Fruit fly (Drosophila melanogaster) whole organism, pupa: Measurements from ENCODE around the gene Ho.

Source experiments
- CG10348 ChIP-seq: fragments of 200-800 bp; sonication (Bioruptor generic); IDR thresholded peaks from 2 replicates; pipeline ENCODE4 v1.3.6; 2022; ENCODE audit warnings: missing biosample characterization, missing genetic modification characterization
- CG12605 ChIP-seq: fragments of 200-800 bp; sonication (Bioruptor generic); IDR thresholded peaks from 2 replicates; pipeline ENCODE4 v1.3.6; 2022; ENCODE audit warnings: missing biosample characterization, missing genetic modification characterization
- CG13204 ChIP-seq: fragments of 200-800 bp; sonication (Bioruptor generic); optimal IDR thresholded peaks from 2 replicates; lab custom pipeline; 2018; ENCODE audit warnings: missing biosample characterization, mild to moderate bottlenecking, missing genetic modification characterization, moderate library complexity
- CG14655 ChIP-seq: fragments of 200-800 bp; sonication (Bioruptor generic); optimal IDR thresholded peaks from 3 replicates; lab custom pipeline; 2017; ENCODE audit warnings: mild to moderate bottlenecking, missing biosample characterization, missing genetic modification reagents, missing genetic modification characterization
- CG15710 ChIP-seq: fragments of 200-800 bp; sonication (Bioruptor generic); optimal IDR thresholded peaks from 2 replicates; lab custom pipeline; 2018; ENCODE audit warnings: missing biosample characterization, mild to moderate bottlenecking, missing genetic modification characterization, moderate library complexity
- CG17806 ChIP-seq: fragments of 200-800 bp; sonication (Bioruptor generic); optimal IDR thresholded peaks from 2 replicates; lab custom pipeline; 2018; ENCODE audit warnings: missing biosample characterization, mild to moderate bottlenecking, missing genetic modification characterization, moderate library complexity
- CG32121 ChIP-seq: fragments of 200-800 bp; sonication (Bioruptor generic); IDR thresholded peaks from 2 replicates; pipeline ENCODE4 v1.3.6; 2022; ENCODE audit warnings: missing biosample characterization, missing genetic modification characterization
- CG34367 ChIP-seq: fragments of 200-800 bp; sonication (Bioruptor generic); optimal IDR thresholded peaks from 2 replicates; lab custom pipeline; 2018; ENCODE audit warnings: missing biosample characterization, mild to moderate bottlenecking, missing genetic modification characterization
- CG4496 ChIP-seq: fragments of 200-800 bp; sonication (Bioruptor generic); IDR thresholded peaks from 3 replicates; pipeline ENCODE4 v1.3.6; 2022; ENCODE audit warnings: missing biosample characterization, missing genetic modification characterization
- CG8159 ChIP-seq: fragments of 200-800 bp; sonication (Bioruptor generic); optimal IDR thresholded peaks from 3 replicates; lab custom pipeline; 2018; ENCODE audit warnings: missing biosample characterization, mild to moderate bottlenecking, missing genetic modification characterization, moderate library complexity
- CG8301 ChIP-seq: fragments of 200-800 bp; sonication (Bioruptor generic); optimal IDR thresholded peaks from 2 replicates; lab custom pipeline; 2018; ENCODE audit warnings: missing biosample characterization, mild to moderate bottlenecking, missing genetic modification characterization
- CG9948 ChIP-seq: fragments of 200-800 bp; sonication (Bioruptor generic); optimal IDR thresholded peaks from 2 replicates; lab custom pipeline; 2018; ENCODE audit warnings: missing biosample characterization, mild to moderate bottlenecking, missing genetic modification characterization, moderate library complexity
- D1 ChIP-seq: fragments of 200-800 bp; sonication (Bioruptor generic); optimal IDR thresholded peaks from 2 replicates; lab custom pipeline; 2018; ENCODE audit warnings: missing biosample characterization, mild to moderate bottlenecking, missing genetic modification characterization, moderate library complexity
- EcR ChIP-seq: fragments of 200-800 bp; sonication (Bioruptor generic); optimal IDR thresholded peaks from 3 replicates; lab custom pipeline; 2019; ENCODE audit warnings: missing biosample characterization, missing genetic modification characterization, mild to moderate bottlenecking, moderate library complexity, missing genetic modification reagents
- Ets98B ChIP-seq: fragments of 200-800 bp; sonication (Bioruptor generic); IDR thresholded peaks from 2 replicates; pipeline ENCODE4 v1.3.6; 2022; ENCODE audit warnings: missing biosample characterization, missing genetic modification characterization
- Pif1A ChIP-seq: fragments of 200-800 bp; sonication (Bioruptor generic); optimal IDR thresholded peaks from 3 replicates; lab custom pipeline; 2016; ENCODE audit warnings: missing biosample characterization, missing genetic modification characterization
- Pif1B ChIP-seq: fragments of 200-800 bp; sonication (Bioruptor generic); optimal IDR thresholded peaks from 3 replicates; lab custom pipeline; 2016; ENCODE audit warnings: missing biosample characterization, missing genetic modification characterization
- Snoo ChIP-seq: fragments of 200-800 bp; sonication (Bioruptor generic); optimal IDR thresholded peaks from 3 replicates; lab custom pipeline; 2017; ENCODE audit warnings: missing biosample characterization, mild to moderate bottlenecking, missing genetic modification characterization, inconsistent platforms
- fd96Ca ChIP-seq: fragments of 200-800 bp; sonication (Bioruptor generic); IDR thresholded peaks from 3 replicates; pipeline ENCODE4 v1.3.6; 2022; ENCODE audit warnings: missing biosample characterization, missing genetic modification characterization
- gl ChIP-seq: fragments of 200-800 bp; sonication (Bioruptor generic); optimal IDR thresholded peaks from 2 replicates; lab custom pipeline; 2018; ENCODE audit warnings: missing biosample characterization, mild to moderate bottlenecking, missing genetic modification characterization
- rn ChIP-seq: fragments of 200-800 bp; sonication (Bioruptor generic); IDR thresholded peaks from 2 replicates; pipeline ENCODE4 v1.3.6; 2022; ENCODE audit warnings: missing biosample characterization, missing genetic modification characterization

Ho gene

DNA sequence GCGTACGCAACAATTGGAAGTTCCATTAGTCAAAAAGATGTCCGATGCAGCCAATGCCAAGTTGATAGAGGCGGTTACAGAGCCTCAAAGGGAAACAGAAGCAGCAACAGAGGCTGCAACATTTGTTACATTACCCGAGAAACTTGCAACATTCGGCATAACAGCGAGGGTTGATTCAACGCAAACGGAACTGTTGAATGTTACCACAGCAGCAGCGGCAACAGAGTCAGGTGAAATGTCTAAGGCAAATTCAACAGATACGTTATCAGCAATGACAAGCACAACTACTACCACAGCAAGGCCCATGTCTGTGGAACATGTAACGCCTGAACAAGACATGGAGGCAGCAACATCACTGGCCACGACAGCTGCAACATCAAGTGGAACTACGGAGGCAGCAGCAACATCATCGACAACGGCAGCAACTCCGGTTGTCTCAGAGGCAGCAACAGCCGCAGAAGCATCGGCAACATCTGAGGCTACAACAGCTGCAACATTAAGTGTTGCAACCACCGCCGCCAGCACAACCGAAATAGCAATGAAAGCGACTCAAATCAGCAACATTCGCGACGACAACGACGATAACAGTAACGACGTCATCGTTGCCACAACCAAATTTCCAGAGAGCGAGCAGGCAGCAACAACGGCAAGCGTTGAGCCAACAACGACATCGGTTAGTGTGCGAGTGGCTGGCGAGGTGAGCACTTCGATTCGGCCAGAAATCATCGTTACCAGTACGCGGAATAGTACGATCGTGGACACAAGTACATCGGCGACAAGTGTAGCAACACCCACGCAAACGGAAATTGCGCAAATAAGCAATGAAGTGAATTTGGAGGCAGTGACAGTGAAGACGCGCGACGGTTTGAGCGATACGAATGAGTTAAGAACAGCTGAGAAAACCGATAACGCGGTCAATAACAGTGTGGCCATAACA, 10.3 kb upstream of the Ho start:
- peak; percentile 44 for TF ChIP-seq EcR (GFP tag; lab: Kevin White, UChicago)
- TF ChIP-seq CG12605 (GFP tag; lab: Robert Waterston, UW) = no peak

DNA sequence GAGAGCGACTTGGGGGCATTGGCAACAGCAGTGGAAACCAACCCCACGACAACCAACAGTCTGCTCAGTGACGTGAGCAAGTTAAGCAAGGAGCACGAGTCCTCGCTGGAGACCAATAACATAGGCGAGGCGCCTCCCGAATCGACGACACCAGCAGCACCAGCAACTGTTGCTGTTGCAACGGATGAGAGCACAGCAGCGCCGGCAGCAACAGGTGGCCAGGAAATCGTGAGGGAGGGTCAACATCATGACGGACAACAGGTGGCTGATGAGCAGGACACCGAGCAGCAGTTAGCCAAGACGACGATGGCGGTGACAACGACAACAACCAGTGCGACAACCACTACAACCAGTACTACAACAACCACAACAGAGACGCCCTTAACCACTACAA, 9.6 kb upstream of the Ho start:
- no peak for TF ChIP-seq CG34367 (tag; lab: Kevin White, UChicago)
- peak; percentile 97 for TF ChIP-seq CG12605 (GFP tag; lab: Robert Waterston, UW)

DNA sequence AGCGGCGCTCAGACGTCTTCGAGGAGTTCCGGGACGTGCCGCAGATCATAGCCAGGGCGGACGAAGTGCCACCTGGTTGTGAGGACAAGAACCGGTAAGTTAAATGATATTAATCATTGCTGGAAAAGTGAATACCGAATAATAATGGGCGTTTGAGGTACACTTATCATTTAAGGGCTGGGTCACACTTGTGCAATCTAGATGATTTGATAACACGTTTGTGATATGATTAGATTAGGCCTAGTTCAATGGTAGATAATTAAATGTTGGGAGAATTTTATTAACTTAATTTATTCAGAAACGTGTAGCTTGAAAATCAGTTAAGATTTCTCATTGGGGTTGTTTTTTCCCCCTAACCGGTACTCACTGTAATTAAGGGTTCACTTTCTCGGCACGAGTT, 8.7 kb upstream of the Ho start:
- no peak for TF ChIP-seq CG17806
- no peak for TF ChIP-seq CG10348 (GFP tag; lab: Robert Waterston, UW)
- TF ChIP-seq CG32121 (GFP tag; lab: Robert Waterston, UW) = no peak
- no peak for TF ChIP-seq CG15710 (tag; lab: Kevin White, UChicago)
- TF ChIP-seq Snoo (tag; lab: Kevin White, UChicago) = no peak
- no peak for TF ChIP-seq gl (tag; lab: Kevin White, UChicago)
- TF ChIP-seq D1 (tag; lab: Kevin White, UChicago) = no peak
- TF ChIP-seq CG8159 (tag; lab: Kevin White, UChicago) = no peak
- TF ChIP-seq CG34367 (tag; lab: Kevin White, UChicago) = no peak
- no peak for TF ChIP-seq CG8301 (tag; lab: Kevin White, UChicago)

DNA sequence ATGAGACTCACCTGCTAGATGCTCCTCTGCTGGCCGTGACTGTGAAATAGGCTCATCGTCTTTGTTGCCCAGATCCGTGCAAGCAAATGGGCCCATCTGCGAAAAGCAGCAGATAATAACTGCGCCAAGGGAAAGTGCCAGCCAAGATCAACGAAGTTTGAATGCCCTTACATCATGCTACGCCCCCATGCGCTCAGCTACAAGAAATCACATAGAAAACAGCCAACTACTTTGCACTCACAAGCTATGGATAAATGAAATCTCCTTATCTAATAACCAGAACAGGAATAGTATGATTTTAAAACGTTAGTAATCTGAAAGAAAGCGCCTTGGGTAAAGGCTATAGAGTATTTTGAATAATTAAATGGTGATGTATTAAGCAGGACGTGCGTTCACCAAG, 7.8 kb upstream of the Ho start:
- TF ChIP-seq CG9948 (tag; lab: Kevin White, UChicago) (peak; percentile 18), CG15710 (tag; lab: Kevin White, UChicago) (peak; percentile 24), Pif1B (GFP tag; lab: Kevin White, UChicago) (no peak), CG10348 (GFP tag; lab: Robert Waterston, UW) (no peak), CG4496 (GFP tag; lab: Robert Waterston, UW) (0 out of 3 replicates have a peak, but pooled peaks have one; percentile 29), CG17806 (peak; percentile 29), fd96Ca (GFP tag; lab: Robert Waterston, UW) (no peak), CG8159 (tag; lab: Kevin White, UChicago) (peak; percentile 50), Ets98B (GFP tag; lab: Robert Waterston, UW) (no peak), CG32121 (GFP tag; lab: Robert Waterston, UW) (no peak), CG14655 (GFP tag; lab: Kevin White, UChicago) (no peak), CG8301 (tag; lab: Kevin White, UChicago) (peak; percentile 22), Pif1A (GFP tag; lab: Kevin White, UChicago) (no peak), CG12605 (GFP tag; lab: Robert Waterston, UW) (no peak)

- TF ChIP-seq CG8159 (tag; lab: Kevin White, UChicago) = peak; percentile 25
- no peak for TF ChIP-seq CG4496 (GFP tag; lab: Robert Waterston, UW)
- no peak for TF ChIP-seq CG8301 (tag; lab: Kevin White, UChicago)
- peak; percentile 2 for TF ChIP-seq CG9948 (tag; lab: Kevin White, UChicago)
- peak; percentile 31; the same call in 1 of the 2 replicates for TF ChIP-seq CG32121 (GFP tag; lab: Robert Waterston, UW)
- peak; percentile 13 for TF ChIP-seq CG17806
- TF ChIP-seq CG15710 (tag; lab: Kevin White, UChicago) = peak; percentile 25
Measured at dm6 chr3R:11673955-11674663, 5.4 kb upstream of the Ho start, which contains the start of gene CG14715. Gene CG14715 (plus strand): TSS chr3R:11674221.

DNA sequence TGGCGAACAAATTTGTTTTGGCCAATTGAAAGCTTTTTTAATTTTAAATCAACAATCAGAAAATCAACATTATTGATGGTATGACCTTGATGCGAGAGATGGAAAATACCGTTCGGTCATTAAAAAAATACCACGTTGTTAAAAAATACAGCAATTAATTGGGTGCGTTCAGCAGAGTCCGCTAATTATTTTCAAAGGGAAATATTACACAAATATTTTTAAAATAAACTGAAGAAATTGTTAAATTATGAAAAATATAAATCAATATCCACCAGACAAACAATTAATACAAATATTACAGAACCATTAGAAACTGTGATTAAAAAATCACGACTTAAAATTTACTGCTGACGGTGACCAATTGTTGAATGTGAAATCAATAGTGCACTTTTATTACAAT, 1.5 kb upstream of the Ho start, which contains the start of gene CG18476:
CG18476 (minus strand) TSS at position 101 of the 400 bp plus-strand sequence.
- peak; percentile 96 for TF ChIP-seq CG17806
- TF ChIP-seq CG8301 (tag; lab: Kevin White, UChicago) = peak; percentile 92
- TF ChIP-seq CG9948 (tag; lab: Kevin White, UChicago) = peak; percentile 92
- TF ChIP-seq CG32121 (GFP tag; lab: Robert Waterston, UW) = peak; percentile 96
- peak; percentile 92 for TF ChIP-seq CG14655 (GFP tag; lab: Kevin White, UChicago)
- peak; percentile 95 for TF ChIP-seq CG12605 (GFP tag; lab: Robert Waterston, UW)
- no peak for TF ChIP-seq D1 (tag; lab: Kevin White, UChicago)
- no peak for TF ChIP-seq Pif1A (GFP tag; lab: Kevin White, UChicago)
- peak; percentile 91 for TF ChIP-seq CG34367 (tag; lab: Kevin White, UChicago)
- TF ChIP-seq rn (GFP tag; lab: Robert Waterston, UW) = peak; percentile 84
- TF ChIP-seq gl (tag; lab: Kevin White, UChicago) = peak; percentile 83
- TF ChIP-seq fd96Ca (GFP tag; lab: Robert Waterston, UW) = no peak
- peak; percentile 95 for TF ChIP-seq CG8159 (tag; lab: Kevin White, UChicago)
- peak; percentile 95 for TF ChIP-seq CG15710 (tag; lab: Kevin White, UChicago)
- no peak for TF ChIP-seq CG13204 (GFP tag; lab: Kevin White, UChicago)
- peak; percentile 95 for TF ChIP-seq Ets98B (GFP tag; lab: Robert Waterston, UW)
- peak; percentile 74; the same call in 1 of the 2 replicates for TF ChIP-seq CG10348 (GFP tag; lab: Robert Waterston, UW)
- TF ChIP-seq CG4496 (GFP tag; lab: Robert Waterston, UW) = peak; percentile 97
- TF ChIP-seq Pif1B (GFP tag; lab: Kevin White, UChicago) = no peak
- TF ChIP-seq EcR (GFP tag; lab: Kevin White, UChicago) = no peak
- peak; percentile 91 for TF ChIP-seq Snoo (tag; lab: Kevin White, UChicago)
- TF ChIP-seq, all 21 proteins: peak for 15
